Fruit fly (Drosophila melanogaster) whole organism, embryonic: ENCODE results near the gene CG44088.

ENCODE experiments used
- Bteb2 ChIP-seq: fragments of 200-800 bp; sonication (Bioruptor generic); optimal IDR thresholded peaks from 2 replicates; lab custom pipeline; 2016; ENCODE audit warnings: missing biosample characterization, missing genetic modification characterization
- CG10267 ChIP-seq: fragments of 200-800 bp; sonication (Bioruptor generic); optimal IDR thresholded peaks from 2 replicates; lab custom pipeline; 2018; ENCODE audit warnings: missing biosample characterization, mild to moderate bottlenecking, missing genetic modification characterization, moderate library complexity
- CG12769 ChIP-seq: fragments of 200-800 bp; sonication (Bioruptor generic); optimal IDR thresholded peaks from 2 replicates; lab custom pipeline; 2019; ENCODE audit warnings: missing biosample characterization, mild to moderate bottlenecking, missing genetic modification characterization, moderate library complexity
- CG13296 ChIP-seq: fragments of 200-800 bp; sonication (Bioruptor generic); optimal IDR thresholded peaks from 3 replicates; lab custom pipeline; 2018; ENCODE audit warnings: missing biosample characterization, mild to moderate bottlenecking, missing genetic modification characterization
- CG13775 ChIP-seq: fragments of 200-800 bp; sonication (Bioruptor generic); optimal IDR thresholded peaks from 3 replicates; lab custom pipeline; 2017; ENCODE audit warnings: missing biosample characterization, mild to moderate bottlenecking, missing genetic modification characterization
- CG14050 ChIP-seq: fragments of 200-800 bp; sonication (Bioruptor generic); IDR thresholded peaks from 3 replicates; pipeline ENCODE4 v1.3.6; 2022; ENCODE audit warnings: missing biosample characterization, missing genetic modification characterization
- CG14441 ChIP-seq: fragments of 200-800 bp; sonication (Bioruptor generic); IDR thresholded peaks from 2 replicates; pipeline ENCODE4 v1.3.6; 2022; ENCODE audit warnings: missing biosample characterization, missing genetic modification characterization
- CG15011 ChIP-seq: fragments of 200-800 bp; sonication (Bioruptor generic); optimal IDR thresholded peaks from 3 replicates; lab custom pipeline; 2018; ENCODE audit warnings: missing biosample characterization, mild to moderate bottlenecking, missing genetic modification characterization
- CG15514 ChIP-seq: fragments of 200-800 bp; sonication (Bioruptor generic); optimal IDR thresholded peaks from 3 replicates; lab custom pipeline; 2017; ENCODE audit warnings: missing biosample characterization, missing genetic modification characterization, mild to moderate bottlenecking, moderate library complexity, missing genetic modification reagents
- CG1832 ChIP-seq: fragments of 200-800 bp; sonication (Bioruptor generic); optimal IDR thresholded peaks from 2 replicates; lab custom pipeline; 2017; ENCODE audit warnings: missing biosample characterization, mild to moderate bottlenecking, missing genetic modification characterization, inconsistent platforms
- CG2202 ChIP-seq: fragments of 200-800 bp; sonication (Bioruptor generic); optimal IDR thresholded peaks from 2 replicates; lab custom pipeline; 2018; ENCODE audit warnings: missing biosample characterization, mild to moderate bottlenecking, missing genetic modification characterization
- CG30020 ChIP-seq: fragments of 200-800 bp; optimal IDR thresholded peaks from 2 replicates; lab custom pipeline; 2019; ENCODE audit warnings: missing biosample characterization, mild to moderate bottlenecking, missing genetic modification characterization, moderate library complexity
- CG3281 ChIP-seq: fragments of 200-800 bp; sonication (Bioruptor generic); optimal IDR thresholded peaks from 3 replicates; lab custom pipeline; 2017; ENCODE audit warnings: missing biosample characterization, mild to moderate bottlenecking, missing genetic modification characterization
- CG4328 ChIP-seq: fragments of 200-800 bp; sonication (Bioruptor generic); optimal IDR thresholded peaks from 3 replicates; lab custom pipeline; 2017; ENCODE audit warnings: missing biosample characterization, missing genetic modification reagents, missing genetic modification characterization
- CG4730 ChIP-seq: fragments of 200-800 bp; sonication (Bioruptor generic); IDR thresholded peaks from 2 replicates; pipeline ENCODE4 v1.3.6; 2022; ENCODE audit warnings: missing biosample characterization, missing genetic modification characterization
- CG4854 ChIP-seq: fragments of 200-800 bp; sonication (Bioruptor generic); optimal IDR thresholded peaks from 2 replicates; lab custom pipeline; 2016; ENCODE audit warnings: missing biosample characterization, missing genetic modification characterization, inconsistent platforms
- CG5180 ChIP-seq: fragments of 200-800 bp; sonication (Bioruptor generic); optimal IDR thresholded peaks from 3 replicates; lab custom pipeline; 2017; ENCODE audit warnings: missing biosample characterization, missing genetic modification characterization, mild to moderate bottlenecking, moderate library complexity, missing genetic modification reagents
- CG8089 ChIP-seq: fragments of 200-800 bp; sonication (Bioruptor generic); optimal IDR thresholded peaks from 3 replicates; lab custom pipeline; 2016; ENCODE audit warnings: missing biosample characterization, missing genetic modification characterization
- CG8290 ChIP-seq, 3 experiments: fragments of 200-800 bp; sonication (Bioruptor generic); optimal IDR thresholded peaks; 2 replicates each; lab custom pipeline; 2016 to 2019; ENCODE audit warnings: missing biosample characterization in 3 of 3, missing genetic modification characterization in 3 of 3, mild to moderate bottlenecking in 2 of 3, moderate library complexity in 1 of 3
- CG8924 ChIP-seq: fragments of 200-800 bp; optimal IDR thresholded peaks from 3 replicates; lab custom pipeline; 2019; ENCODE audit warnings: missing biosample characterization, mild to moderate bottlenecking, missing genetic modification characterization, moderate library complexity
- CTCF ChIP-seq: fragments of 200-800 bp; sonication (Bioruptor generic); optimal IDR thresholded peaks from 2 replicates; lab custom pipeline; 2017; ENCODE audit warnings: missing biosample characterization, mild to moderate bottlenecking, missing genetic modification characterization, moderate library complexity
- Camta ChIP-seq: fragments of 200-800 bp; sonication (Bioruptor generic); optimal IDR thresholded peaks from 2 replicates; lab custom pipeline; 2016; ENCODE audit warnings: missing biosample characterization, missing genetic modification characterization
- D ChIP-seq, 2 experiments: fragments of 200-800 bp in 1 of 2; fragments of >200 bp in 1 of 2; sonication (Bioruptor generic) in 1 of 2; optimal IDR thresholded peaks; 2 replicates in 1 of 2; 3 replicates in 1 of 2; lab custom pipeline; 2017; ENCODE audit warnings: mild to moderate bottlenecking in 1 of 2, missing biosample characterization in 1 of 2, missing genetic modification characterization in 1 of 2, missing genetic modification reagents in 1 of 2
- E2f1 ChIP-seq: fragments of 200-800 bp; sonication (Bioruptor generic); IDR thresholded peaks from 2 replicates; pipeline ENCODE4 v1.3.6; 2022; ENCODE audit warnings: missing biosample characterization, missing genetic modification characterization
- Eip74EF ChIP-seq, 2 experiments: fragments of 200-800 bp in 1 of 2; fragments of >200 bp in 1 of 2; sonication (Bioruptor generic) in 1 of 2; optimal IDR thresholded peaks; 2 replicates each; lab custom pipeline; 2017 to 2019; ENCODE audit warnings: missing biosample characterization in 2 of 2, missing genetic modification characterization in 2 of 2, mild to moderate bottlenecking in 1 of 2, moderate library complexity in 1 of 2
- Ets97D ChIP-seq: fragments of 200-800 bp; sonication (Bioruptor generic); optimal IDR thresholded peaks from 3 replicates; lab custom pipeline; 2016; ENCODE audit warnings: missing biosample characterization, missing genetic modification characterization
- Gsc ChIP-seq: fragments of 200-800 bp; sonication (Bioruptor generic); IDR thresholded peaks from 2 replicates; pipeline ENCODE4 v1.3.6; 2022; ENCODE audit warnings: missing biosample characterization, missing genetic modification characterization
- H15 ChIP-seq: fragments of 200-800 bp; sonication (Bioruptor generic); IDR thresholded peaks from 3 replicates; pipeline ENCODE4 v1.3.6; 2022; ENCODE audit warnings: missing biosample characterization, missing genetic modification characterization
- HHEX ChIP-seq: fragments of 200-800 bp; sonication (Bioruptor generic); optimal IDR thresholded peaks from 3 replicates; lab custom pipeline; 2017; ENCODE audit warnings: missing biosample characterization, mild to moderate bottlenecking, missing genetic modification characterization, missing genetic modification reagents
- Hr3 ChIP-seq: fragments of 200-800 bp; sonication (Bioruptor generic); optimal IDR thresholded peaks from 3 replicates; lab custom pipeline; 2016; ENCODE audit warnings: missing biosample characterization, missing genetic modification characterization
- Hr51 ChIP-seq, 2 experiments: fragments of 200-800 bp; sonication (Bioruptor generic); optimal IDR thresholded peaks; 2 replicates in 1 of 2; 3 replicates in 1 of 2; lab custom pipeline; 2016 to 2018; ENCODE audit warnings: missing biosample characterization in 2 of 2, missing genetic modification characterization in 2 of 2, mild to moderate bottlenecking in 1 of 2, moderate library complexity in 1 of 2
- Mes4 ChIP-seq: fragments of 200-800 bp; sonication (Bioruptor generic); optimal IDR thresholded peaks from 2 replicates; lab custom pipeline; 2016; ENCODE audit warnings: missing biosample characterization, missing genetic modification characterization
- PHDP ChIP-seq: fragments of 200-800 bp; sonication (Bioruptor generic); optimal IDR thresholded peaks from 3 replicates; lab custom pipeline; 2018; ENCODE audit warnings: missing biosample characterization, mild to moderate bottlenecking, missing genetic modification characterization, moderate library complexity
- Ravus ChIP-seq: fragments of 200-800 bp; sonication (Bioruptor generic); IDR thresholded peaks from 2 replicates; pipeline ENCODE4 v1.3.6; 2022; ENCODE audit warnings: missing biosample characterization, missing genetic modification characterization
- Rfx ChIP-seq: fragments of 200-800 bp; sonication (Bioruptor generic); IDR thresholded peaks from 2 replicates; pipeline ENCODE4 v1.3.6; 2022; ENCODE audit warnings: missing biosample characterization, missing genetic modification characterization
- Side ChIP-seq: fragments of 200-800 bp; sonication (Bioruptor generic); optimal IDR thresholded peaks from 2 replicates; lab custom pipeline; 2016; ENCODE audit warnings: missing biosample characterization, missing genetic modification characterization
- aop ChIP-seq: fragments of 200-800 bp; sonication (Bioruptor generic); IDR thresholded peaks from 2 replicates; pipeline ENCODE4 v1.3.6; 2022; ENCODE audit warnings: missing biosample characterization, missing genetic modification characterization
- corto ChIP-seq: fragments of 200-800 bp; sonication (Bioruptor generic); optimal IDR thresholded peaks from 2 replicates; lab custom pipeline; 2016; ENCODE audit warnings: missing biosample characterization, mild to moderate bottlenecking, missing genetic modification characterization, moderate library complexity
- dysf ChIP-seq: fragments of 200-800 bp; sonication (Bioruptor generic); IDR thresholded peaks from 3 replicates; pipeline ENCODE4 v1.3.6; 2022; ENCODE audit warnings: missing biosample characterization, missing genetic modification characterization
- gcm2 ChIP-seq: fragments of 200-800 bp; sonication (Bioruptor generic); optimal IDR thresholded peaks from 2 replicates; lab custom pipeline; 2016; ENCODE audit warnings: missing biosample characterization, missing genetic modification characterization
- inv ChIP-seq: fragments of 200-800 bp; sonication (Bioruptor generic); IDR thresholded peaks from 2 replicates; pipeline ENCODE4 v1.3.6; 2022; ENCODE audit warnings: missing biosample characterization, missing genetic modification characterization; ENCODE audit not compliant: partially characterized antibody
- mld ChIP-seq: fragments of 200-800 bp; sonication (Bioruptor generic); IDR thresholded peaks from 3 replicates; pipeline ENCODE4 v1.3.6; 2022; ENCODE audit warnings: missing biosample characterization, missing genetic modification characterization; ENCODE audit not compliant: partially characterized antibody
- peb ChIP-seq: fragments of 200-800 bp; sonication (Bioruptor generic); IDR thresholded peaks from 2 replicates; pipeline ENCODE4 v1.3.6; 2022; ENCODE audit warnings: missing biosample characterization, missing genetic modification characterization
- sd ChIP-seq: fragments of 200-800 bp; sonication (Bioruptor generic); optimal IDR thresholded peaks from 3 replicates; lab custom pipeline; 2018; ENCODE audit warnings: missing biosample characterization, mild to moderate bottlenecking, missing genetic modification characterization, moderate library complexity
- sens ChIP-seq: fragments of 200-800 bp; sonication (Bioruptor generic); peaks from one replicate; lab custom pipeline; 2016; ENCODE audit warnings: missing biosample characterization, missing genetic modification characterization
- trem ChIP-seq: fragments of 200-800 bp; optimal IDR thresholded peaks from 3 replicates; lab custom pipeline; 2019; ENCODE audit warnings: missing biosample characterization, mild to moderate bottlenecking, missing genetic modification characterization, moderate library complexity
- tx ChIP-seq: fragments of 200-800 bp; sonication (Bioruptor generic); optimal IDR thresholded peaks from 2 replicates; lab custom pipeline; 2016; ENCODE audit warnings: missing biosample characterization, missing genetic modification characterization
- unpg ChIP-seq: fragments of 200-800 bp; sonication (Bioruptor generic); optimal IDR thresholded peaks from 3 replicates; lab custom pipeline; 2018; ENCODE audit warnings: missing biosample characterization, mild to moderate bottlenecking, missing genetic modification characterization, moderate library complexity
- z ChIP-seq: fragments of 200-800 bp; sonication (Bioruptor generic); IDR thresholded peaks from 3 replicates; pipeline ENCODE4 v1.3.6; 2022; ENCODE audit warnings: missing biosample characterization, missing genetic modification characterization

Gene CG44088

dm6 chr3R:4813172-4813716 lies 38.4 kb upstream of the CG44088 start (continued):
- TF ChIP-seq E2f1 (GFP tag; lab: Robert Waterston, UW): no peak
- no peak for TF ChIP-seq D (optimal IDR thresholded peaks at IDR 0.05; lab: Kevin White, UChicago)
- peak; percentile 65 for TF ChIP-seq D (GFP tag; optimal IDR thresholded peaks at IDR 0.05; lab: Kevin White, UChicago)
- peak; percentile 23 for TF ChIP-seq CG13775
- no peak for TF ChIP-seq corto (GFP tag; lab: Kevin White, UChicago)
- TF ChIP-seq CG10267: peak; percentile 48
- no peak for TF ChIP-seq gcm2 (GFP tag; lab: Kevin White, UChicago)
- peak; percentile 42 for TF ChIP-seq Mes4
- TF ChIP-seq CG4854: peak; percentile 49
- peak; percentile 5 for TF ChIP-seq Bteb2
- TF ChIP-seq dysf (GFP tag; lab: Robert Waterston, UW): peak; percentile 63; the same call in 2 of the 3 replicates
- TF ChIP-seq CG8290 (GFP tag; optimal IDR thresholded peaks at IDR 0.05; lab: Kevin White, UChicago): peak; percentile 56
- peak; percentile 70 to 89 for TF ChIP-seq CG8290 (tag; optimal IDR thresholded peaks at IDR 0.05; lab: Kevin White, UChicago)
- no peak for TF ChIP-seq CG4730 (GFP tag; lab: Robert Waterston, UW)
- peak; percentile 67 for TF ChIP-seq CG4328 (GFP tag; lab: Kevin White, UChicago)
- TF ChIP-seq tx (GFP tag; lab: Kevin White, UChicago): no peak
- peak; percentile 55 for TF ChIP-seq Hr3
- no peak for TF ChIP-seq CG5180 (GFP tag; lab: Kevin White, UChicago)
- no peak for TF ChIP-seq CG1832 (GFP tag; lab: Kevin White, UChicago)
- TF ChIP-seq peb (GFP tag; lab: Robert Waterston, UW): peak; percentile 19; the same call in 1 of the 2 replicates
- TF ChIP-seq aop (GFP tag; lab: Robert Waterston, UW): no peak
- TF ChIP-seq H15 (GFP tag; lab: Robert Waterston, UW): peak; percentile 62; the same call in 2 of the 3 replicates
- peak; percentile 31 for TF ChIP-seq Camta
- peak; percentile 37; the same call in 1 of the 2 replicates for TF ChIP-seq CG14441 (GFP tag; lab: Robert Waterston, UW)
- TF ChIP-seq Hr51 (GFP tag; optimal IDR thresholded peaks at IDR 0.05; lab: Kevin White, UChicago): peak in 1 of 2 experiments; percentile 35
- TF ChIP-seq Eip74EF (GFP tag; optimal IDR thresholded peaks at IDR 0.05; lab: Kevin White, UChicago): peak in 1 of 2 experiments; percentile 95
- TF ChIP-seq CG3281 (GFP tag; lab: Kevin White, UChicago): peak; percentile 52
- peak; percentile 86 for TF ChIP-seq CG13296 (GFP tag; lab: Kevin White, UChicago)
- TF ChIP-seq Ets97D (GFP tag; lab: Kevin White, UChicago): peak; percentile 80
- TF ChIP-seq Ravus (GFP tag; lab: Robert Waterston, UW): no peak
- peak; percentile 7 for TF ChIP-seq CG12769 (tag; lab: Kevin White, UChicago)
- TF ChIP-seq CG2202 (tag; lab: Kevin White, UChicago): peak; percentile 86
- no peak for TF ChIP-seq Gsc (GFP tag; lab: Robert Waterston, UW)
- TF ChIP-seq HHEX: peak; percentile 63
- peak; percentile 46 for TF ChIP-seq trem
- TF ChIP-seq CG8089 (GFP tag; lab: Kevin White, UChicago): peak; percentile 55
- TF ChIP-seq Side (GFP tag; lab: Kevin White, UChicago): peak; percentile 52
- TF ChIP-seq mld (GFP tag; lab: Robert Waterston, UW): peak; percentile 7; the same call in 1 of the 3 replicates
- peak; percentile 68 for TF ChIP-seq unpg (GFP tag; lab: Kevin White, UChicago)
- no peak for TF ChIP-seq CTCF (GFP tag; lab: Kevin White, UChicago)
- peak; percentile 65 for TF ChIP-seq Rfx (GFP tag; lab: Robert Waterston, UW)
- peak; percentile 32 for TF ChIP-seq sd (tag; lab: Kevin White, UChicago)
- TF ChIP-seq z (GFP tag; lab: Robert Waterston, UW): no peak
- TF ChIP-seq sens (GFP tag; lab: Kevin White, UChicago): peak; percentile 89
- peak; percentile 65 for TF ChIP-seq CG15514 (GFP tag; lab: Kevin White, UChicago)
- peak; percentile 68 for TF ChIP-seq inv (GFP tag; lab: Robert Waterston, UW)
- peak; percentile 67 for TF ChIP-seq CG8924
- TF ChIP-seq CG15011: peak; percentile 61
- peak; percentile 75 for TF ChIP-seq PHDP (tag; lab: Kevin White, UChicago)
- TF ChIP-seq CG30020 (tag; lab: Kevin White, UChicago): peak; percentile 96
- no peak for TF ChIP-seq CG14050 (GFP tag; lab: Robert Waterston, UW)
